Worm (Caenorhabditis elegans): ENCODE data around the gene gly-4.

- TF ChIP-seq unc-39 (tag; optimal IDR thresholded peaks at IDR 0.05) = no peak
- TF ChIP-seq mab-5 (tag; optimal IDR thresholded peaks at IDR 0.05) = no peak
- no peak for TF ChIP-seq ama-1 (optimal IDR thresholded peaks at IDR 0.05)
Measured at ce11 chrV:19836142-19836541, 59.0 kb downstream of the gly-4 start, which contains the start of gene srw-38.

All from whole organism, L2 larva.